Worm (Caenorhabditis elegans) whole organism, L1 larva: ENCODE results near the gene ZK262.8.

Source experiments
- C34B4.2 ChIP-seq: sonication (generic microtip); optimal IDR thresholded peaks from 2 replicates; lab custom pipeline; 2017; ENCODE audit warnings: mild to moderate bottlenecking, missing genetic modification characterization, missing compliant biosample characterization
- Y116A8C.19 ChIP-seq: sonication (generic microtip); optimal IDR thresholded peaks from 2 replicates; lab custom pipeline; 2016; ENCODE audit warnings: missing compliant biosample characterization, missing genetic modification characterization, borderline replicate concordance
- aha-1 ChIP-seq: fragments of 150-350 bp; optimal IDR thresholded peaks from 2 replicates; lab custom pipeline; 2014; ENCODE audit warnings: missing biosample characterization, missing genetic modification characterization
- alr-1 ChIP-seq: fragments of 200-800 bp; sonication (Bioruptor generic); optimal IDR thresholded peaks from 2 replicates; lab custom pipeline; 2018; ENCODE audit warnings: borderline replicate concordance, mild to moderate bottlenecking, missing genetic modification characterization, missing compliant biosample characterization
- ceh-82 ChIP-seq, 3 experiments: fragments of 150-350 bp in 1 of 3; sonication (generic microtip) in 2 of 3; optimal IDR thresholded peaks; 2 replicates each; lab custom pipeline; 2014 to 2017; ENCODE audit warnings: missing biosample characterization in 3 of 3, missing genetic modification characterization in 3 of 3
- ceh-88 ChIP-seq: fragments of 200-800 bp; sonication (Bioruptor generic); IDR thresholded peaks from 2 replicates; pipeline ENCODE4 v1.3.6; 2022; ENCODE audit warnings: missing genetic modification characterization, missing compliant biosample characterization
- ceh-90 ChIP-seq: sonication (generic microtip); optimal IDR thresholded peaks from 2 replicates; lab custom pipeline; 2016; ENCODE audit warnings: missing genetic modification characterization, missing compliant biosample characterization
- ces-1 ChIP-seq: fragments of 150-350 bp; optimal IDR thresholded peaks from 2 replicates; lab custom pipeline; 2014; ENCODE audit warnings: missing biosample characterization, missing genetic modification reagents, missing genetic modification characterization
- dpl-1 ChIP-seq, 3 experiments: fragments of 150-350 bp in 2 of 3; sonication (generic microtip) in 1 of 3; optimal IDR thresholded peaks; 2 replicates each; lab custom pipeline; 2014 to 2017; ENCODE audit warnings: missing biosample characterization in 3 of 3, missing genetic modification characterization in 3 of 3, missing genetic modification reagents in 3 of 3
- efl-3 ChIP-seq: fragments of 200-800 bp; sonication (Bioruptor generic); optimal IDR thresholded peaks from 2 replicates; lab custom pipeline; 2018; ENCODE audit warnings: mild to moderate bottlenecking, missing genetic modification characterization, missing compliant biosample characterization
- egl-13 ChIP-seq: sonication (generic microtip); optimal IDR thresholded peaks from 2 replicates; lab custom pipeline; 2016; ENCODE audit warnings: missing genotype, missing genetic modification reagents, missing genetic modification characterization, missing compliant biosample characterization
- egl-27 ChIP-seq, 2 experiments: fragments of 150-350 bp in 1 of 2; sonication (generic microtip); optimal IDR thresholded peaks; 3 replicates each; lab custom pipeline; 2017 to 2018; ENCODE audit warnings: missing biosample characterization in 2 of 2, missing genetic modification characterization in 2 of 2, missing genetic modification reagents in 2 of 2
- elt-2 ChIP-seq: sonication (generic microtip); optimal IDR thresholded peaks from 2 replicates; lab custom pipeline; 2016; ENCODE audit warnings: missing genetic modification characterization, mild to moderate bottlenecking, inconsistent platforms, missing compliant biosample characterization, missing genetic modification reagents
- elt-3 ChIP-seq, 6 experiments: fragments of 150-350 bp in 1 of 6; sonication (generic microtip); optimal IDR thresholded peaks; 2 replicates each; lab custom pipeline; 2017 to 2018; ENCODE audit warnings: missing biosample characterization in 6 of 6, missing genetic modification characterization in 6 of 6, inconsistent platforms in 1 of 6
- hlh-4 ChIP-seq: sonication (generic microtip); optimal IDR thresholded peaks from 2 replicates; lab custom pipeline; 2016; ENCODE audit warnings: mild to moderate bottlenecking, missing genetic modification characterization, missing compliant biosample characterization
- irx-1 ChIP-seq: sonication (generic microtip); optimal IDR thresholded peaks from 2 replicates; lab custom pipeline; 2016; ENCODE audit warnings: missing genetic modification characterization, missing compliant biosample characterization
- lin-13 ChIP-seq: fragments of 150-350 bp; optimal IDR thresholded peaks from 2 replicates; lab custom pipeline; 2014; ENCODE audit warnings: missing biosample characterization, missing genetic modification reagents, missing genetic modification characterization
- lin-14 ChIP-seq: fragments of 200-800 bp; sonication (Bioruptor generic); optimal IDR thresholded peaks from 2 replicates; lab custom pipeline; 2018; ENCODE audit warnings: mild to moderate bottlenecking, missing genetic modification characterization, moderate library complexity, missing compliant biosample characterization
- lin-39 ChIP-seq: fragments of 150-350 bp; optimal IDR thresholded peaks from 2 replicates; lab custom pipeline; 2014; ENCODE audit warnings: missing biosample characterization, missing genetic modification reagents, missing genetic modification characterization
- mef-2 ChIP-seq: fragments of 150-350 bp; optimal IDR thresholded peaks from 2 replicates; lab custom pipeline; 2014; ENCODE audit warnings: missing biosample characterization, missing genetic modification characterization
- nhr-19 ChIP-seq: fragments of 200-800 bp; sonication (Bioruptor generic); conservative IDR thresholded peaks from 2 replicates; pipeline ENCODE4 v1.3.6; 2022; ENCODE audit warnings: missing genetic modification characterization, missing compliant biosample characterization
- nhr-20 ChIP-seq: sonication (generic microtip); optimal IDR thresholded peaks from 2 replicates; lab custom pipeline; 2016; ENCODE audit warnings: mild to moderate bottlenecking, missing genetic modification characterization, missing compliant biosample characterization
- nhr-28 ChIP-seq: fragments of 150-350 bp; optimal IDR thresholded peaks from 2 replicates; lab custom pipeline; 2014; ENCODE audit warnings: missing biosample characterization, missing genetic modification characterization
- nhr-47 ChIP-seq: sonication (generic microtip); optimal IDR thresholded peaks from 2 replicates; lab custom pipeline; 2016; ENCODE audit warnings: mild to moderate bottlenecking, missing genetic modification characterization, moderate library complexity, missing compliant biosample characterization
- nhr-76 ChIP-seq: sonication (generic microtip); optimal IDR thresholded peaks from 2 replicates; lab custom pipeline; 2017; ENCODE audit warnings: missing biosample characterization, missing genetic modification characterization
- nhr-77 ChIP-seq: fragments of 150-350 bp; optimal IDR thresholded peaks from 2 replicates; lab custom pipeline; 2014; ENCODE audit warnings: missing biosample characterization, missing genetic modification characterization
- nhr-84 ChIP-seq: sonication (generic microtip); optimal IDR thresholded peaks from 2 replicates; lab custom pipeline; 2017; ENCODE audit warnings: missing biosample characterization, missing genetic modification characterization
- pax-3 ChIP-seq: fragments of 200-800 bp; sonication (Bioruptor generic); optimal IDR thresholded peaks from 2 replicates; lab custom pipeline; 2018; ENCODE audit warnings: mild to moderate bottlenecking, missing genetic modification characterization, moderate library complexity, missing compliant biosample characterization
- pqm-1 ChIP-seq: sonication (generic microtip); optimal IDR thresholded peaks from 3 replicates; lab custom pipeline; 2017; ENCODE audit warnings: missing biosample characterization, missing genetic modification characterization
- skn-1 ChIP-seq: fragments of 150-350 bp; optimal IDR thresholded peaks from 2 replicates; lab custom pipeline; 2014; ENCODE audit warnings: missing biosample characterization, missing genetic modification characterization
- sptf-1 ChIP-seq: fragments of 150-350 bp; optimal IDR thresholded peaks from 2 replicates; lab custom pipeline; 2014; ENCODE audit warnings: missing biosample characterization, missing genetic modification characterization
- tlp-1 ChIP-seq: fragments of 150-350 bp; optimal IDR thresholded peaks from 2 replicates; lab custom pipeline; 2014; ENCODE audit warnings: missing biosample characterization, missing genetic modification characterization
- unc-130 ChIP-seq: fragments of 150-350 bp; optimal IDR thresholded peaks from 2 replicates; lab custom pipeline; 2017; ENCODE audit warnings: missing biosample characterization, missing genetic modification characterization, inconsistent platforms
- unc-98 ChIP-seq: fragments of 200-800 bp; sonication (Bioruptor generic); IDR thresholded peaks from 2 replicates; pipeline ENCODE4 v1.3.6; 2022; ENCODE audit warnings: missing genetic modification characterization, missing compliant biosample characterization
- ztf-11 ChIP-seq, 2 experiments: sonication (generic microtip); optimal IDR thresholded peaks; 2 replicates each; lab custom pipeline; 2016 to 2017; ENCODE audit warnings: missing genetic modification characterization in 2 of 2, missing biosample characterization in 1 of 2, missing compliant biosample characterization in 1 of 2
- ztf-4 ChIP-seq: fragments of 150-350 bp; optimal IDR thresholded peaks from 2 replicates; lab custom pipeline; 2014; ENCODE audit warnings: missing biosample characterization, missing genetic modification characterization

The ZK262.8 gene

DNA sequence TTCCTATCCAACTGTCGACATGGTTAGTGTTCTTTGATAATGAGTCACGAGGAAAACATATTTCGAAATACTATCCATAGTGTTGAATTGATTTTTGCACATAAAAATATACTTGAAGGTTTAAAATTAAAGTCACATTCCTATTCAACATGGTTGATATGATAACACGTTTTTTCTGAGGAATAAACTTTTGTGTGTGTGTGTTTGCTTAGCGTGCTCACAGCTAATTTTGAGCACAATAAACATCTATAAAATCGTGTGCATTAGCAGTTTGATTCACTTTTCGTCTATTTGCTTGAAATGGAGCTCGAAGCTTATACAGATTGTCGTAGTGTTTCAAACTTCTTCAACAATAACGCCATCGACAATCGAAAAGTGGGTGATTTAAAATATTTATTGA lies 18.4 kb downstream of the ZK262.8 start, which contains the start of gene ZK228.10:
ZK228.10 (plus strand) TSS at position 301 of the 400 bp plus-strand sequence.
- TF ChIP-seq unc-130 (no peak), unc-98 (GFP tag; lab: Robert Waterston, UW) (no peak), tlp-1 (tag; lab: Kevin White, UChicago) (no peak), nhr-84 (no peak), alr-1 (tag; lab: Kevin White, UChicago) (no peak), dpl-1 (GFP tag; optimal IDR thresholded peaks at IDR 0.05; lab: Kevin White, UChicago) (no peak)

DNA sequence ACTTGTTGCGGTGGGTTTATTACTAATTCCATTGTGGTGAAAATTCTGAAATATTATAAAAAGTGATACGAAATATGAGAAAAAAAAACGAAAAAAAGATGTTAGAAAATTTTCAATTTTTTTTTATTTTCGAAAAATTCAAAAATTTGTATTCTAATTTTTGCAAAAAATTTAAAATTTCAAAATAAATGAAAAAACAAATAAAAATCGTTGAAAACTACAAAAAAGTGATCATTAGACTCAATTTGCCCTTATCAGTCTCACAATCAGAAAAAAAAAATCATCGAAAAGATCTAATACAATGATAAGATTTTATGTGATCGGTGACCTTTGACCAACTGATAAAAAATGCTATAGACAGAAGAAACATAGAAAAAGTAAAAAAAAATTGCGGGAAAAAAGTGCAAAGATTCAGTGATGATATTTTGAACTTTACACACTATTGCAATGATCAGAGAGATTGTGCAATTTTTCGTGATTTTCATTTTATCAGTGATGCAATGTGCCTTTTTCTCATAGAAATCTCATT lies 23.1 kb downstream of the ZK262.8 start, which contains the start of gene ZK228.3:
ZK228.3 (minus strand) TSS at position 51 of the 529 bp plus-strand sequence.
- TF ChIP-seq ceh-88 (GFP tag; lab: Robert Waterston, UW) = no peak
- no peak for TF ChIP-seq nhr-47 (tag; lab: Kevin White, UChicago)
- TF ChIP-seq mef-2 (tag; lab: Kevin White, UChicago) = no peak
- TF ChIP-seq pax-3 (tag; lab: Kevin White, UChicago) = no peak
- TF ChIP-seq ceh-82 (tag; optimal IDR thresholded peaks at IDR 0.05; lab: Kevin White, UChicago) = no peak
- TF ChIP-seq efl-3 (GFP tag; lab: Kevin White, UChicago) = no peak
- TF ChIP-seq elt-3 (tag; optimal IDR thresholded peaks at IDR 0.05; lab: Kevin White, UChicago) = peak in 3 of 6 experiments; percentile 10 to 40 (median 20)
- peak; percentile 93 for TF ChIP-seq elt-2 (tag; lab: Kevin White, UChicago)
- TF ChIP-seq nhr-77 (tag; lab: Kevin White, UChicago) = no peak
- TF ChIP-seq nhr-76 (tag; lab: Kevin White, UChicago) = no peak
- no peak for TF ChIP-seq sptf-1 (tag; lab: Kevin White, UChicago)
- peak; percentile 30 for TF ChIP-seq nhr-20

DNA sequence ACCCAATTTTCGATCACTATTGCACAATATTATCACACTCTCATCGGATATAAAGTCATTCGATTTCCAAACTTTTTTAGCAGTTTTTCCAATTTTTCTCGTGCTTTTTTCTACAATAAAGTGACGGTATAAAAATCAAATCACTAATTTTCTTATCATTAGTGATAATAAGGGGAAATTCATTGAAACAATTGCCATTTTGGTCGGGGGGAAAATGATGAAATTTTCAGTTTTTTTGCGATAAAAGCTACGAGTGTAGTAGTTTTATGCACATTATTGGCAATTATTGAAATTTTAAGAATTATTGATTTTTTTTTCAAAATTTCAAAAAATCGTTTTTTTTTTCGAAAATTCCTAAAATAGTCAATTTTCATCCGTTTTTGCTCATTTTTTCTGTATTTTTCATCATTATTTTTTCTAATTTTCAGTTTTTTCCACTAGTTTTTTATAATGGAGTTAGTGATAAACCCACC lies 24.2 kb downstream of the ZK262.8 start, which contains the start of gene ZK228.4:
ZK228.4 (plus strand) TSS at position 423 of the 473 bp plus-strand sequence.
- TF ChIP-seq lin-13 (GFP tag; lab: Kevin White, UChicago) (no peak), elt-2 (tag; lab: Kevin White, UChicago) (peak; percentile 55), pqm-1 (tag; lab: Kevin White, UChicago) (peak; percentile 6)

DNA sequence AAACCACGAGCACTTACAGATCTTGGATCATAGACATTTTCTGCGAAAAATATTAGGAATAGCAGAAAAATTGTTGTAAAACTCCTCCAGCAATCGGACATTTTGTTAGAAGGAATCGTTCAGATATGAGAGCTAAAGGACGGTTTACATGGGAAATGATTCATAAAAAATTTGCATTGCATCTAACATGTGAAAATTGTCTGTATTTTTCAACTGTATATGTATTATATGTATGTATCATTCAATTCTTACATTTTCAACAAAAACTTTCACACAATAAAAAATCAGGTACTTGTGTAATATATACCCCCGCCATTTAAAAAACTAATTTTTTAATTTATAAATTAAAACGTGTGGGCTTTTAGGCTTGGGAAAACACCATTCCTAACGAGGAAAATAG lies 29.9 kb downstream of the ZK262.8 start, which contains the start of gene ZK228.13:
ZK228.13 (minus strand) TSS at position 101 of the 400 bp plus-strand sequence.
- no peak for TF ChIP-seq ces-1
- TF ChIP-seq ceh-88 (GFP tag; lab: Robert Waterston, UW) = no peak

DNA sequence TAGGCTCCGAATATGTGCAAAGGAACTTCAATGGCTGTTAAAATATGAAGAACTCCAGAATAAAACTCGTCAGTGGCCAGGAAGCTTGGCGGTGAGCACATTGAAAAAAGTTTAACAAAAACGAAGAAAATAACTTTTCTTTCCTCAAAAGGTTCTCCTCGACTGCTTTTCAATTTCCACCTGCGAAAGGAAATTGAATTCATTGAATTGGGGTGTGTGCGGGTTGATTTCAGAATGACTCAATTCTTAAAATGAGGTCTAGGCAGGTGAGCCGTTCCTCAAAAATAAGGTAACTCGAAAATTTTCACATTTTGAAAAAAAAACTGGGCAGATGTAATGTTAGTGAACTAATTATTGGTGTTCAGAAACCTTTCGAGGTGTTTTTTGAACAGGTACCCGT lies 35.2 kb downstream of the ZK262.8 start, which contains the start of gene srh-182:
srh-182 (minus strand) TSS at position 101 of the 400 bp plus-strand sequence.
- TF ChIP-seq C34B4.2 (tag; lab: Kevin White, UChicago) (no peak), hlh-4 (tag; lab: Kevin White, UChicago) (peak; percentile 41)

DNA sequence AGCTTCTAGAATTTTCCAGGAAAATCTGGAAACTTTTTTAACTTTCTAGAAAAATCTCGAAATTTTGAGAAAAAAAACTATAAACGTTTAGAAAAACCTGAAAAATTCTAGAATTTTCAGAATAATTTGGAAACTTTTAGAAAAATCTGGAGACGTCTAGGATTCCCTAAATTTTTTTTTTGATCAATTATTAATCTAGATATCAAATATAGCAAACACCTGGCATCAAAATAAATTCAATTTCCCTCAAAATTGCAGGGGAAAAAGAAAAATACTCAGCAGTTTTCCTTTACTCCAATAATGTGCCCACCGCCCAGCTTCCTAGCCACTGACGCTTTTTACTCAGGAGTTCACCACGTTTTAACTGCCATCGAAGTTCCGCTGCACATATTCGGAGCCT lies 36.0 kb downstream of the ZK262.8 start, which contains the start of gene srh-181:
srh-181 (plus strand) TSS at position 301 of the 400 bp plus-strand sequence.
- TF ChIP-seq aha-1 (tag; lab: Kevin White, UChicago) = no peak
- TF ChIP-seq irx-1 (tag; lab: Kevin White, UChicago) = no peak
- no peak for TF ChIP-seq nhr-77 (tag; lab: Kevin White, UChicago)
- TF ChIP-seq nhr-19 = no peak
- TF ChIP-seq mef-2 (tag; lab: Kevin White, UChicago) = no peak
- TF ChIP-seq egl-13 (tag; lab: Kevin White, UChicago) = no peak

DNA sequence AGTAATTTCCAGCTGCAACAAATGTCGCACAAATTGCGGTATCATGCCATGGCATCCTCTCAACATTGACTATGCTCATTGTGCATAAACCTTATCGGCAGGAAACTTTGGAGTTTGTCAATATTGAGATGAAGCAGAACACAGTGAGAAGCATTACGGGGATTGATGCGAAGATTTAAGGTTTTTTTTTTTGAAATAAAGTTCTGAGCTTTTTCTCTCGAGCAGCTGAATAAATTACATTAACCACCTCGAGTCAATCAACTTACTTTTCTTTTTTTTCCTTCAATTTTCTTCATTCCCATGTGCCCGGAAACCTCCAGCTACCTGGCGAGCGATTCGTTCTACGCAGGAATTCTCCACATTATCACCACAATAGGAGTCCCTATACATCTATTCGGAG lies 37.9 kb downstream of the ZK262.8 start, which contains the start of gene srh-179:
srh-179 (plus strand) TSS at position 301 of the 400 bp plus-strand sequence.
- no peak for TF ChIP-seq lin-39 (tag; lab: Kevin White, UChicago)
- no peak for TF ChIP-seq skn-1 (tag; lab: Kevin White, UChicago)
- no peak for TF ChIP-seq efl-3 (GFP tag; lab: Kevin White, UChicago)
- TF ChIP-seq ztf-11 (tag; optimal IDR thresholded peaks at IDR 0.05; lab: Kevin White, UChicago) = no peak
- no peak for TF ChIP-seq nhr-28 (tag; lab: Kevin White, UChicago)
- TF ChIP-seq Y116A8C.19 = no peak
- TF ChIP-seq ztf-4 (tag; lab: Kevin White, UChicago) = no peak
- TF ChIP-seq lin-14 (GFP tag; lab: Kevin White, UChicago) = no peak
- no peak for TF ChIP-seq ces-1
- no peak for TF ChIP-seq ceh-90 (tag; lab: Kevin White, UChicago)
- TF ChIP-seq egl-27 (tag; optimal IDR thresholded peaks at IDR 0.05; lab: Kevin White, UChicago) = no peak
